Worm (Caenorhabditis elegans) whole organism, early embryonic: ENCODE data around the gene ptr-6.

ENCODE experiments used
- B0310.2 ChIP-seq: sonication (generic microtip); optimal IDR thresholded peaks from 2 replicates; lab custom pipeline; 2016; ENCODE audit warnings: mild to moderate bottlenecking, missing genetic modification characterization, missing compliant biosample characterization
- F13C5.2 ChIP-seq: sonication (generic microtip); optimal IDR thresholded peaks from 2 replicates; lab custom pipeline; 2017; ENCODE audit warnings: mild to moderate bottlenecking, missing genetic modification characterization, inconsistent platforms, missing compliant biosample characterization
- aly-1 ChIP-seq: sonication (generic microtip); optimal IDR thresholded peaks from 2 replicates; lab custom pipeline; 2016; ENCODE audit warnings: missing genetic modification characterization, missing compliant biosample characterization
- ama-1 ChIP-seq: fragments of 150-350 bp; optimal IDR thresholded peaks from 2 replicates; lab custom pipeline; 2014
- ceh-13 ChIP-seq: fragments of 200-800 bp; sonication (Bioruptor generic); optimal IDR thresholded peaks from 2 replicates; lab custom pipeline; 2018; ENCODE audit warnings: mild to moderate bottlenecking, missing genetic modification characterization, missing compliant biosample characterization
- ceh-36 ChIP-seq: sonication (generic microtip); optimal IDR thresholded peaks from 2 replicates; lab custom pipeline; 2016; ENCODE audit warnings: missing genetic modification characterization, inconsistent platforms, missing compliant biosample characterization
- ets-7 ChIP-seq: sonication (generic microtip); optimal IDR thresholded peaks from 2 replicates; lab custom pipeline; 2016; ENCODE audit warnings: missing genotype, missing genetic modification characterization, missing compliant biosample characterization
- flt-1 ChIP-seq: fragments of 200-800 bp; sonication (Bioruptor generic); IDR thresholded peaks from 2 replicates; pipeline ENCODE4 v1.3.6; 2022; ENCODE audit warnings: missing genetic modification characterization, missing compliant biosample characterization
- hmbx-1 ChIP-seq: sonication (generic microtip); optimal IDR thresholded peaks from 2 replicates; lab custom pipeline; 2016; ENCODE audit warnings: mild to moderate bottlenecking, missing genetic modification characterization, missing compliant biosample characterization
- hmg-4 ChIP-seq: fragments of 200-800 bp; sonication (Bioruptor generic); optimal IDR thresholded peaks from 2 replicates; lab custom pipeline; 2018; ENCODE audit warnings: mild to moderate bottlenecking, missing genetic modification characterization, missing compliant biosample characterization
- hnd-1 ChIP-seq: sonication (generic microtip); optimal IDR thresholded peaks from 2 replicates; lab custom pipeline; 2016; ENCODE audit warnings: missing genetic modification characterization, missing compliant biosample characterization
- pes-1 ChIP-seq: fragments of 200-800 bp; sonication (Bioruptor generic); IDR thresholded peaks from 2 replicates; pipeline ENCODE4 v1.3.6; 2022; ENCODE audit warnings: missing genetic modification reagents, missing genetic modification characterization, missing compliant biosample characterization
- scrt-1 ChIP-seq: fragments of 200-800 bp; sonication (Bioruptor generic); IDR thresholded peaks from 2 replicates; pipeline ENCODE4 v1.3.6; 2022; ENCODE audit warnings: missing genetic modification characterization, missing compliant biosample characterization
- sea-1 ChIP-seq: fragments of 200-800 bp; sonication (Bioruptor generic); conservative IDR thresholded peaks from 2 replicates; pipeline ENCODE4 v1.3.6; 2022; ENCODE audit warnings: missing genetic modification characterization, missing compliant biosample characterization
- tbx-11 ChIP-seq: fragments of 200-800 bp; sonication (Bioruptor generic); IDR thresholded peaks from 2 replicates; pipeline ENCODE4 v1.3.6; 2022; ENCODE audit warnings: missing genetic modification characterization, missing compliant biosample characterization
- tbx-37 ChIP-seq: fragments of 200-800 bp; sonication (Bioruptor generic); conservative IDR thresholded peaks from 2 replicates; pipeline ENCODE4 v1.3.6; 2022; ENCODE audit warnings: missing genetic modification reagents, missing genetic modification characterization, missing compliant biosample characterization
- tra-4 ChIP-seq: sonication (generic microtip); optimal IDR thresholded peaks from 2 replicates; lab custom pipeline; 2017; ENCODE audit warnings: missing genetic modification characterization, missing compliant biosample characterization

Gene ptr-6

ce11 chrII:5231111-5231510, 15.5 kb downstream of the ptr-6 start, which contains the start of gene EGAP2.1:
TSS of gene EGAP2.1 (plus strand) at chrII:5231411.
- TF ChIP-seq hmbx-1, result no peak
- no peak for TF ChIP-seq scrt-1 (GFP tag; lab: Robert Waterston, UW)
- no peak for TF ChIP-seq ets-7 (tag; lab: Kevin White, UChicago)
- no peak for TF ChIP-seq sea-1 (GFP tag; lab: Robert Waterston, UW)
- no peak for TF ChIP-seq hnd-1 (tag; lab: Kevin White, UChicago)
- TF ChIP-seq B0310.2, result no peak
- no peak for TF ChIP-seq tbx-37 (GFP tag; lab: Robert Waterston, UW)
- no peak for TF ChIP-seq tbx-11
- no peak for TF ChIP-seq F13C5.2 (tag; lab: Kevin White, UChicago)
- no peak for TF ChIP-seq pes-1 (GFP tag; lab: Robert Waterston, UW)
- no peak for TF ChIP-seq ama-1 (lab: Kevin White, UChicago)
- no peak for TF ChIP-seq aly-1
- TF ChIP-seq hmg-4 (GFP tag; lab: Kevin White, UChicago), result no peak
- no peak for TF ChIP-seq flt-1
- TF ChIP-seq tra-4, result no peak
- no peak for TF ChIP-seq ceh-36

- TF ChIP-seq ama-1 (lab: Kevin White, UChicago), result no peak
Observed at ce11 chrII:5229596-5229995, 17.0 kb downstream of the ptr-6 start, which contains the start of gene EGAP2.2. TSS of gene EGAP2.2 (plus strand) at chrII:5229896.

- no peak for TF ChIP-seq aly-1
- TF ChIP-seq B0310.2, result no peak
- TF ChIP-seq ceh-13 (GFP tag; lab: Kevin White, UChicago), result no peak
- TF ChIP-seq tra-4, result no peak
- TF ChIP-seq hmg-4 (GFP tag; lab: Kevin White, UChicago), result peak; percentile 46
- TF ChIP-seq hmbx-1, result no peak
Observed at ce11 chrII:5228662-5229061, 18.0 kb downstream of the ptr-6 start.

- TF ChIP-seq hmg-4 (GFP tag; lab: Kevin White, UChicago), result peak; percentile 48
- TF ChIP-seq B0310.2, result no peak
Observed at ce11 chrII:5227768-5228167, 18.9 kb downstream of the ptr-6 start.

- TF ChIP-seq sea-1 (GFP tag; lab: Robert Waterston, UW) (no peak), ceh-36 (no peak), F13C5.2 (tag; lab: Kevin White, UChicago) (peak; percentile 4), scrt-1 (GFP tag; lab: Robert Waterston, UW) (no peak), pes-1 (GFP tag; lab: Robert Waterston, UW) (no peak), flt-1 (no peak), ceh-13 (GFP tag; lab: Kevin White, UChicago) (no peak), tbx-11 (no peak), B0310.2 (no peak), ama-1 (lab: Kevin White, UChicago) (no peak), hmg-4 (GFP tag; lab: Kevin White, UChicago) (peak; percentile 69), hnd-1 (tag; lab: Kevin White, UChicago) (no peak), hmbx-1 (no peak), tbx-37 (GFP tag; lab: Robert Waterston, UW) (no peak), tra-4 (no peak), aly-1 (no peak), ets-7 (tag; lab: Kevin White, UChicago) (no peak)
Observed at ce11 chrII:5226309-5226708, 20.3 kb downstream of the ptr-6 start.

ce11 chrII:5225284-5225683, 21.4 kb downstream of the ptr-6 start, which contains the start of gene dsh-1:
TSS of gene dsh-1 (minus strand) at chrII:5225384.
- TF ChIP-seq hmbx-1, result no peak
- no peak for TF ChIP-seq ceh-13 (GFP tag; lab: Kevin White, UChicago)
- TF ChIP-seq B0310.2, result no peak
- no peak for TF ChIP-seq tra-4
- no peak for TF ChIP-seq sea-1 (GFP tag; lab: Robert Waterston, UW)
- no peak for TF ChIP-seq flt-1
- no peak for TF ChIP-seq aly-1
- TF ChIP-seq scrt-1 (GFP tag; lab: Robert Waterston, UW), result no peak
- TF ChIP-seq ama-1 (lab: Kevin White, UChicago), result no peak
- no peak for TF ChIP-seq ceh-36
- no peak for TF ChIP-seq tbx-37 (GFP tag; lab: Robert Waterston, UW)
- TF ChIP-seq tbx-11, result no peak
- no peak for TF ChIP-seq ets-7 (tag; lab: Kevin White, UChicago)
- TF ChIP-seq hnd-1 (tag; lab: Kevin White, UChicago), result no peak
- no peak for TF ChIP-seq hmg-4 (GFP tag; lab: Kevin White, UChicago)
- TF ChIP-seq pes-1 (GFP tag; lab: Robert Waterston, UW), result no peak
- TF ChIP-seq F13C5.2 (tag; lab: Kevin White, UChicago), result no peak

- TF ChIP-seq tbx-37 (GFP tag; lab: Robert Waterston, UW) (no peak), tra-4 (no peak), scrt-1 (GFP tag; lab: Robert Waterston, UW) (no peak), B0310.2 (no peak), hmbx-1 (no peak), ets-7 (tag; lab: Kevin White, UChicago) (no peak), ama-1 (lab: Kevin White, UChicago) (no peak), F13C5.2 (tag; lab: Kevin White, UChicago) (no peak), hmg-4 (GFP tag; lab: Kevin White, UChicago) (no peak)
Observed at ce11 chrII:5222830-5223229, 23.8 kb downstream of the ptr-6 start.

ce11 chrII:5220648-5221047, 26.0 kb downstream of the ptr-6 start:
- TF ChIP-seq ceh-36 (no peak), hmg-4 (GFP tag; lab: Kevin White, UChicago) (no peak), aly-1 (no peak), tra-4 (no peak), ceh-13 (GFP tag; lab: Kevin White, UChicago) (no peak), ama-1 (lab: Kevin White, UChicago) (no peak), ets-7 (tag; lab: Kevin White, UChicago) (no peak), pes-1 (GFP tag; lab: Robert Waterston, UW) (no peak), hmbx-1 (no peak), sea-1 (GFP tag; lab: Robert Waterston, UW) (no peak)
